Fruit fly (Drosophila melanogaster): ENCODE data around the gene Pino.

- TF ChIP-seq Hr96 (GFP tag; optimal IDR thresholded peaks at IDR 0.05) (no peak), CG33017 (tag; optimal IDR thresholded peaks at IDR 0.05) (no peak), CG7101 (tag; optimal IDR thresholded peaks at IDR 0.05) (no peak)
Measured at dm6 chr2L:1068004-1068403, 60.7 kb downstream of the Pino start.

All from whole organism, adult.